Fruit fly (Drosophila melanogaster): ENCODE data around the gene CG15743.

Gene CG15743

DNA sequence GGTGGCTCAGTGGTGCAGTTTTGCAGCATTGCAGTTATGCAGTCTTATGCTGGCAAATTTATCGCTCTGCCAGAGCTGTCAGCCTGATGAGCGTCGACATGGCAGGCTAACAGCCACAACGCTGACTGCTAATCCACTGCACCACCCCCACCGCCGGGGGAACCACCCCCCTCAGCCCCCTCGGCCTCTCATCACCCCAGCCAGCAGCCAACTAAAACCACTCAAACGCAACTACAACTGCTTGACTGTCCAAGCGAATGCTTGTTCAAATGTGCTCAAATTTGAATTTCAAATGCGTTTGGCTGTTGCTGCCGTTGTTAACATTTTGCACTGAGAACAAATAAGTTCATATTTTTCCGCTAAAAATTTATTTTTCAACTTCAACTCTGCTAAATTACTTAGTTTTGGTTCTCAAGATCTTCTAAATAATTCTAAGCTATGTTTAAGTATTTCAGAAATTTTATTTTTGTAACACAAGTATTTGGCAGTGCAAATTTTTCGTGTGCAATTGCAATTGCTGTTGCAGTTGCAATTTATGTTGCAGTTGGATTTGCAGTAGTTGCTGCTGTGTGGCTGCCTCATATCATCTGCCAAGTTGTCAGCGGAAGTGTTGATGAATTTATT is 47.1 kb upstream of the CG15743 start (continued):
- TF ChIP-seq slbo (GFP tag; IDR thresholded peaks at IDR 0.05) = no peak
- no peak for TF ChIP-seq al (GFP tag; IDR thresholded peaks at IDR 0.05)
- TF ChIP-seq phol (tag; optimal IDR thresholded peaks at IDR 0.05) = peak; percentile 39
- no peak for TF ChIP-seq Aef1 (GFP tag; IDR thresholded peaks at IDR 0.05)
- TF ChIP-seq pita (GFP tag; optimal IDR thresholded peaks at IDR 0.05) = no peak
- no peak for TF ChIP-seq usp (GFP tag; optimal IDR thresholded peaks at IDR 0.05)
- TF ChIP-seq CG10321 (GFP tag; IDR thresholded peaks at IDR 0.05) = no peak
- no peak for TF ChIP-seq CG16813 (GFP tag; IDR thresholded peaks at IDR 0.05; ENCODE audit: partially characterized antibody)
- no peak for TF ChIP-seq ham (GFP tag; IDR thresholded peaks at IDR 0.05)
- TF ChIP-seq Abd-B (GFP tag; optimal IDR thresholded peaks at IDR 0.05) = no peak
- TF ChIP-seq CG10654 (GFP tag; optimal IDR thresholded peaks at IDR 0.05) = no peak
- TF ChIP-seq CG12155 (GFP tag; optimal IDR thresholded peaks at IDR 0.05) = no peak
- TF ChIP-seq onecut (GFP tag; IDR thresholded peaks at IDR 0.05) = no peak
- TF ChIP-seq kah (GFP tag; optimal IDR thresholded peaks at IDR 0.05) = no peak
- no peak for TF ChIP-seq gcm (GFP tag; optimal IDR thresholded peaks at IDR 0.05)
- TF ChIP-seq Usf (GFP tag; optimal IDR thresholded peaks at IDR 0.05) = no peak
- no peak for TF ChIP-seq fu2 (GFP tag; optimal IDR thresholded peaks at IDR 0.05)
- TF ChIP-seq CG30403 (GFP tag; optimal IDR thresholded peaks at IDR 0.05) = peak; percentile 41
- TF ChIP-seq CG2875 (GFP tag; optimal IDR thresholded peaks at IDR 0.05) = no peak
- no peak for TF ChIP-seq sd (tag; optimal IDR thresholded peaks at IDR 0.05)
- no peak for TF ChIP-seq GATAe (GFP tag; conservative IDR thresholded peaks at IDR 0.05)
- no peak for TF ChIP-seq lmd (GFP tag; IDR thresholded peaks at IDR 0.05)
- no peak for TF ChIP-seq CG9817 (tag; optimal IDR thresholded peaks at IDR 0.05)
- peak in 1 of 2 experiments; percentile 7 for TF ChIP-seq dpn (GFP tag; optimal IDR thresholded peaks at IDR 0.05)
- no peak for TF ChIP-seq CG11560 (tag; IDR thresholded peaks at IDR 0.05)
- no peak for TF ChIP-seq H2.0 (GFP tag; IDR thresholded peaks at IDR 0.05)
- no peak for TF ChIP-seq CG14965 (GFP tag; optimal IDR thresholded peaks at IDR 0.05; ENCODE audit: borderline replicate concordance)
- no peak for TF ChIP-seq sisA (GFP tag; IDR thresholded peaks at IDR 0.05)
- TF ChIP-seq psq (GFP tag; optimal IDR thresholded peaks at IDR 0.05) = no peak
- TF ChIP-seq CG6854 (GFP tag; optimal IDR thresholded peaks at IDR 0.05) = no peak
- no peak for TF ChIP-seq mam (GFP tag; optimal IDR thresholded peaks at IDR 0.05)
- no peak for TF ChIP-seq TFAM (GFP tag; optimal IDR thresholded peaks at IDR 0.05)
- no peak for TF ChIP-seq CG15269 (tag; optimal IDR thresholded peaks at IDR 0.05)
- TF ChIP-seq ci (GFP tag; IDR thresholded peaks at IDR 0.05) = no peak
- TF ChIP-seq CG2129 (GFP tag; IDR thresholded peaks at IDR 0.05; ENCODE audit: partially characterized antibody) = no peak
- TF ChIP-seq dmrt99B (tag; optimal IDR thresholded peaks at IDR 0.05) = peak; percentile 50
- no peak for TF ChIP-seq wdn (GFP tag; IDR thresholded peaks at IDR 0.05)
- no peak for TF ChIP-seq CG11456 (GFP tag; IDR thresholded peaks at IDR 0.05)
- no peak for TF ChIP-seq Doc3 (GFP tag; IDR thresholded peaks at IDR 0.05; ENCODE audit: partially characterized antibody)
- no peak for TF ChIP-seq CG13775 (GFP tag; optimal IDR thresholded peaks at IDR 0.05)
- no peak for TF ChIP-seq CG17912 (GFP tag; optimal IDR thresholded peaks at IDR 0.05)
- no peak for TF ChIP-seq prd (optimal IDR thresholded peaks at IDR 0.05)
- peak; percentile 52; the same call in 2 of the 3 replicates for TF ChIP-seq prd (GFP tag; IDR thresholded peaks at IDR 0.05)
- TF ChIP-seq gro (GFP tag; optimal IDR thresholded peaks at IDR 0.05) = no peak
- TF ChIP-seq CG17612 (GFP tag; IDR thresholded peaks at IDR 0.05) = no peak
- TF ChIP-seq CG10979 (tag; optimal IDR thresholded peaks at IDR 0.05) = peak; percentile 33
- TF ChIP-seq NfI (GFP tag; optimal IDR thresholded peaks at IDR 0.05) = no peak
- 0 out of 2 replicates have a peak, but pooled peaks have one; percentile 14 for TF ChIP-seq CG5953 (GFP tag; IDR thresholded peaks at IDR 0.05)
- no peak for TF ChIP-seq exex (tag; optimal IDR thresholded peaks at IDR 0.05)
- TF ChIP-seq shn (GFP tag; optimal IDR thresholded peaks at IDR 0.05) = no peak
- TF ChIP-seq Mrtf (GFP tag; IDR thresholded peaks at IDR 0.05) = no peak
- peak; percentile 60 for TF ChIP-seq Hr39 (optimal IDR thresholded peaks at IDR 0.05)

All from whole organism, embryonic.